Fruit fly (Drosophila melanogaster) whole organism, embryonic: ENCODE results near the gene CG3306.

Source experiments
- Bteb2 ChIP-seq: fragments of 200-800 bp; sonication (Bioruptor generic); optimal IDR thresholded peaks from 2 replicates; lab custom pipeline; 2016; ENCODE audit warnings: missing biosample characterization, missing genetic modification characterization
- CG10543 ChIP-seq: fragments of 200-800 bp; sonication (Bioruptor generic); optimal IDR thresholded peaks from 3 replicates; lab custom pipeline; 2017; ENCODE audit warnings: missing biosample characterization, mild to moderate bottlenecking, missing genetic modification characterization, moderate library complexity
- CG13123 ChIP-seq: fragments of 200-800 bp; sonication (Bioruptor generic); optimal IDR thresholded peaks from 2 replicates; lab custom pipeline; 2016; ENCODE audit warnings: missing biosample characterization, missing genetic modification characterization
- CG17612 ChIP-seq: fragments of 200-800 bp; sonication (Bioruptor generic); IDR thresholded peaks from 2 replicates; pipeline ENCODE4 v1.3.6; 2022; ENCODE audit warnings: missing biosample characterization, missing genetic modification characterization
- CG1792 ChIP-seq: fragments of 200-800 bp; sonication (Bioruptor generic); optimal IDR thresholded peaks from 2 replicates; lab custom pipeline; 2016; ENCODE audit warnings: missing biosample characterization, missing genetic modification characterization
- CG2202 ChIP-seq: fragments of 200-800 bp; sonication (Bioruptor generic); optimal IDR thresholded peaks from 2 replicates; lab custom pipeline; 2018; ENCODE audit warnings: missing biosample characterization, mild to moderate bottlenecking, missing genetic modification characterization
- CG31441 ChIP-seq: fragments of 200-800 bp; sonication (Bioruptor generic); IDR thresholded peaks from 2 replicates; pipeline ENCODE4 v1.3.6; 2022; ENCODE audit warnings: missing biosample characterization, missing genetic modification characterization
- CG3407 ChIP-seq: fragments of 200-800 bp; sonication (Bioruptor generic); optimal IDR thresholded peaks from 2 replicates; lab custom pipeline; 2018; ENCODE audit warnings: missing biosample characterization, mild to moderate bottlenecking, missing genetic modification characterization
- CG34422 ChIP-seq: fragments of 200-800 bp; sonication (Bioruptor generic); IDR thresholded peaks from 3 replicates; pipeline ENCODE4 v1.3.6; 2022; ENCODE audit warnings: missing biosample characterization, missing genetic modification characterization
- CG3726 ChIP-seq: fragments of 200-800 bp; sonication (Bioruptor generic); IDR thresholded peaks from 3 replicates; pipeline ENCODE4, ENCODE4 v1.3.6; 2022; ENCODE audit warnings: missing biosample characterization, missing genetic modification characterization
- CG5180 ChIP-seq: fragments of 200-800 bp; sonication (Bioruptor generic); optimal IDR thresholded peaks from 3 replicates; lab custom pipeline; 2017; ENCODE audit warnings: missing biosample characterization, missing genetic modification characterization, mild to moderate bottlenecking, moderate library complexity, missing genetic modification reagents
- CG6813 ChIP-seq: fragments of 200-800 bp; sonication (Bioruptor generic); optimal IDR thresholded peaks from 2 replicates; lab custom pipeline; 2017; ENCODE audit warnings: missing biosample characterization, missing genetic modification characterization, mild to moderate bottlenecking, moderate library complexity, missing genetic modification reagents
- CG7987 ChIP-seq: fragments of 200-800 bp; sonication (Bioruptor generic); optimal IDR thresholded peaks from 2 replicates; lab custom pipeline; 2018; ENCODE audit warnings: missing biosample characterization, mild to moderate bottlenecking, missing genetic modification characterization, moderate library complexity
- CG9727 ChIP-seq: fragments of 200-800 bp; sonication (Bioruptor generic); optimal IDR thresholded peaks from 3 replicates; lab custom pipeline; 2017; ENCODE audit warnings: missing biosample characterization, mild to moderate bottlenecking, missing genetic modification characterization
- E2f2 ChIP-seq: fragments of 200-800 bp; sonication (Bioruptor generic); IDR thresholded peaks from 2 replicates; pipeline ENCODE4 v1.3.6; 2022; ENCODE audit warnings: missing biosample characterization, missing genetic modification characterization
- Hmr ChIP-seq: fragments of 200-800 bp; sonication (Bioruptor generic); optimal IDR thresholded peaks from 3 replicates; lab custom pipeline; 2017; ENCODE audit warnings: mild to moderate bottlenecking, missing biosample characterization, missing genetic modification reagents, missing genetic modification characterization
- Hr78 ChIP-seq, 2 experiments: fragments of 200-800 bp in 1 of 2; fragments of >200 bp in 1 of 2; sonication (Bioruptor generic) in 1 of 2; optimal IDR thresholded peaks; 2 replicates each; lab custom pipeline; 2017 to 2019; ENCODE audit warnings: missing biosample characterization in 2 of 2, missing genetic modification characterization in 2 of 2, mild to moderate bottlenecking in 1 of 2, moderate library complexity in 1 of 2
- Hsf ChIP-seq: fragments of 200-800 bp; sonication (Bioruptor generic); optimal IDR thresholded peaks from 3 replicates; lab custom pipeline; 2016; ENCODE audit warnings: missing biosample characterization, missing genetic modification characterization
- Jarid2 ChIP-seq: fragments of 200-800 bp; sonication (Bioruptor generic); optimal IDR thresholded peaks from 3 replicates; lab custom pipeline; 2017; ENCODE audit warnings: mild to moderate bottlenecking, missing biosample characterization, missing genetic modification reagents, missing genetic modification characterization
- Med ChIP-seq: fragments of 200-800 bp; sonication (Bioruptor generic); peaks from one replicate; lab custom pipeline; 2016; ENCODE audit warnings: missing biosample characterization, missing genetic modification characterization, mild to moderate bottlenecking, inconsistent platforms, moderate library complexity
- Myb ChIP-seq: fragments of 200-800 bp; sonication (Bioruptor generic); optimal IDR thresholded peaks from 2 replicates; lab custom pipeline; 2016; ENCODE audit warnings: missing biosample characterization, missing genetic modification characterization
- Oli ChIP-seq: fragments of 200-800 bp; sonication (Bioruptor generic); optimal IDR thresholded peaks from 2 replicates; lab custom pipeline; 2018; ENCODE audit warnings: missing biosample characterization, mild to moderate bottlenecking, missing genetic modification characterization, moderate library complexity
- Pdp1 ChIP-seq, 2 experiments: fragments of 200-800 bp; sonication (Bioruptor generic); optimal IDR thresholded peaks; 3 replicates each; lab custom pipeline; 2016; ENCODE audit warnings: missing biosample characterization in 2 of 2, missing genetic modification characterization in 2 of 2, mild to moderate bottlenecking in 1 of 2, moderate library complexity in 1 of 2
- Scr ChIP-seq: fragments of 200-800 bp; sonication (Bioruptor generic); IDR thresholded peaks from 2 replicates; pipeline ENCODE4 v1.3.6; 2022; ENCODE audit warnings: missing biosample characterization, missing genetic modification characterization; ENCODE audit not compliant: partially characterized antibody
- Trl ChIP-seq, 3 experiments: fragments of >200 bp in 2 of 3; fragments of 200-800 bp in 1 of 3; sonication (Bioruptor generic) in 1 of 3; optimal IDR thresholded peaks; 2 replicates in 1 of 3; 3 replicates in 2 of 3; lab custom pipeline; 2016 to 2017; ENCODE audit warnings: missing biosample characterization in 1 of 3, missing genetic modification characterization in 1 of 3
- ara ChIP-seq: fragments of 200-800 bp; sonication (Bioruptor generic); IDR thresholded peaks from 2 replicates; pipeline ENCODE4 v1.3.6; 2022; ENCODE audit warnings: missing biosample characterization, missing genetic modification characterization
- bbx ChIP-seq: fragments of 200-800 bp; sonication (Bioruptor generic); IDR thresholded peaks from 2 replicates; pipeline ENCODE4 v1.3.6; 2022; ENCODE audit warnings: missing biosample characterization, missing genetic modification characterization; ENCODE audit not compliant: partially characterized antibody
- bowl ChIP-seq: fragments of 200-800 bp; sonication (Bioruptor generic); IDR thresholded peaks from 2 replicates; pipeline ENCODE4 v1.3.6; 2022; ENCODE audit warnings: missing biosample characterization, missing genetic modification characterization
- cad ChIP-seq: fragments of >200 bp; optimal IDR thresholded peaks from 2 replicates; lab custom pipeline; 2017; ENCODE audit warnings: missing biosample characterization, missing genetic modification characterization
- cg ChIP-seq: fragments of 200-800 bp; sonication (Bioruptor generic); optimal IDR thresholded peaks from 3 replicates; lab custom pipeline; 2019; ENCODE audit warnings: missing biosample characterization, mild to moderate bottlenecking, missing genetic modification characterization, moderate library complexity
- cwo ChIP-seq: fragments of 200-800 bp; sonication (Bioruptor generic); optimal IDR thresholded peaks from 3 replicates; lab custom pipeline; 2017; ENCODE audit warnings: missing biosample characterization, missing genetic modification characterization, mild to moderate bottlenecking, moderate library complexity, missing genetic modification reagents
- lab ChIP-seq: fragments of 200-800 bp; sonication (Bioruptor generic); optimal IDR thresholded peaks from 3 replicates; lab custom pipeline; 2017; ENCODE audit warnings: missing biosample characterization, missing genetic modification characterization, mild to moderate bottlenecking, moderate library complexity, missing genetic modification reagents
- lilli ChIP-seq: fragments of 200-800 bp; sonication (Bioruptor generic); optimal IDR thresholded peaks from 3 replicates; lab custom pipeline; 2016; ENCODE audit warnings: missing biosample characterization, missing genetic modification characterization
- lola ChIP-seq, 3 experiments: fragments of >200 bp in 2 of 3; fragments of 200-800 bp in 1 of 3; sonication (Bioruptor generic) in 1 of 3; optimal IDR thresholded peaks; 2 replicates each; lab custom pipeline; 2017 to 2019; ENCODE audit warnings: missing biosample characterization in 3 of 3, missing genetic modification characterization in 3 of 3, mild to moderate bottlenecking in 1 of 3, moderate library complexity in 1 of 3
- nau ChIP-seq: fragments of 200-800 bp; sonication (Bioruptor generic); optimal IDR thresholded peaks from 3 replicates; lab custom pipeline; 2017; ENCODE audit warnings: missing biosample characterization, mild to moderate bottlenecking, missing genetic modification characterization, missing genetic modification reagents
- pfk ChIP-seq: fragments of 200-800 bp; sonication (Bioruptor generic); optimal IDR thresholded peaks from 2 replicates; lab custom pipeline; 2018; ENCODE audit warnings: missing biosample characterization, mild to moderate bottlenecking, missing genetic modification characterization, moderate library complexity
- psq ChIP-seq: fragments of 200-800 bp; sonication (Bioruptor generic); optimal IDR thresholded peaks from 2 replicates; lab custom pipeline; 2017; ENCODE audit warnings: missing biosample characterization, missing genetic modification characterization
- row ChIP-seq: fragments of 200-800 bp; sonication (Bioruptor generic); IDR thresholded peaks from 3 replicates; pipeline ENCODE4 v1.3.6; 2022; ENCODE audit warnings: missing biosample characterization, missing genetic modification characterization
- sd ChIP-seq: fragments of 200-800 bp; sonication (Bioruptor generic); optimal IDR thresholded peaks from 3 replicates; lab custom pipeline; 2018; ENCODE audit warnings: missing biosample characterization, mild to moderate bottlenecking, missing genetic modification characterization, moderate library complexity
- sens ChIP-seq: fragments of 200-800 bp; sonication (Bioruptor generic); peaks from one replicate; lab custom pipeline; 2016; ENCODE audit warnings: missing biosample characterization, missing genetic modification characterization
- sens-2 ChIP-seq: fragments of 200-800 bp; sonication (Bioruptor generic); IDR thresholded peaks from 2 replicates; pipeline ENCODE4 v1.3.6; 2022; ENCODE audit warnings: missing biosample characterization, missing genetic modification characterization
- seq ChIP-seq: fragments of 200-800 bp; sonication (Bioruptor generic); IDR thresholded peaks from 2 replicates; pipeline ENCODE4 v1.3.6; 2022; ENCODE audit warnings: missing biosample characterization, missing genetic modification characterization
- sqz ChIP-seq: fragments of 200-800 bp; sonication (Bioruptor generic); optimal IDR thresholded peaks from 3 replicates; lab custom pipeline; 2018; ENCODE audit warnings: missing biosample characterization, mild to moderate bottlenecking, missing genetic modification characterization
- vfl ChIP-seq: fragments of 200-800 bp; sonication (Bioruptor generic); optimal IDR thresholded peaks from 2 replicates; lab custom pipeline; 2016; ENCODE audit warnings: missing biosample characterization, missing genetic modification characterization
- z ChIP-seq: fragments of 200-800 bp; sonication (Bioruptor generic); IDR thresholded peaks from 3 replicates; pipeline ENCODE4 v1.3.6; 2022; ENCODE audit warnings: missing biosample characterization, missing genetic modification characterization

Gene CG3306

dm6 chr3L:9614589-9615442 is 13.5 kb downstream of the CG3306 start, which contains the start of gene LanB2 (continued):
- TF ChIP-seq bowl (GFP tag; lab: Robert Waterston, UW) (no peak), Trl (optimal IDR thresholded peaks at IDR 0.05; lab: Kevin White, UChicago) (peak; percentile 63 to 71), Trl (GFP tag; optimal IDR thresholded peaks at IDR 0.05; lab: Kevin White, UChicago) (no peak), Bteb2 (GFP tag; lab: Kevin White, UChicago) (no peak), sqz (GFP tag; lab: Kevin White, UChicago) (peak; percentile 23), pfk (GFP tag; lab: Kevin White, UChicago) (no peak), Hmr (GFP tag; lab: Kevin White, UChicago) (peak; percentile 39), ara (GFP tag; lab: Robert Waterston, UW) (0 out of 2 replicates have a peak, but pooled peaks have one; percentile 29), Scr (GFP tag; lab: Robert Waterston, UW) (0 out of 2 replicates have a peak, but pooled peaks have one; percentile 20), CG1792 (GFP tag; lab: Kevin White, UChicago) (no peak), sd (tag; lab: Kevin White, UChicago) (peak; percentile 45), row (GFP tag; lab: Robert Waterston, UW) (no peak), CG17612 (GFP tag; lab: Robert Waterston, UW) (no peak), CG2202 (tag; lab: Kevin White, UChicago) (no peak), CG5180 (no peak), CG6813 (GFP tag; lab: Kevin White, UChicago) (peak; percentile 43)

dm6 chr3L:9615443-9616141 is 14.3 kb downstream of the CG3306 start:
- TF ChIP-seq CG3726 (GFP tag; lab: Robert Waterston, UW) (no peak), Hsf (GFP tag; lab: Kevin White, UChicago) (no peak), lab (GFP tag; lab: Kevin White, UChicago) (no peak), vfl (GFP tag; lab: Kevin White, UChicago) (no peak), sens (GFP tag; lab: Kevin White, UChicago) (peak; percentile 62), cwo (peak; percentile 11), z (GFP tag; lab: Robert Waterston, UW) (peak; percentile 95), seq (GFP tag; lab: Robert Waterston, UW) (no peak), lilli (no peak), Jarid2 (no peak), lola (GFP tag; optimal IDR thresholded peaks at IDR 0.05; lab: Kevin White, UChicago) (no peak), sens-2 (GFP tag; lab: Robert Waterston, UW) (0 out of 2 replicates have a peak, but pooled peaks have one; percentile 10), Pdp1 (GFP tag; optimal IDR thresholded peaks at IDR 0.05; lab: Kevin White, UChicago) (peak in 1 of 2 experiments; percentile 83), Oli (tag; lab: Kevin White, UChicago) (no peak), CG13123 (GFP tag; lab: Kevin White, UChicago) (no peak), CG3407 (GFP tag; lab: Kevin White, UChicago) (no peak), Hr78 (GFP tag; optimal IDR thresholded peaks at IDR 0.05; lab: Kevin White, UChicago) (peak in 1 of 2 experiments; percentile 77), CG9727 (GFP tag; lab: Kevin White, UChicago) (peak; percentile 38), CG34422 (GFP tag; lab: Robert Waterston, UW) (peak; percentile 31; the same call in 1 of the 3 replicates), bbx (GFP tag; lab: Robert Waterston, UW) (0 out of 2 replicates have a peak, but pooled peaks have one; percentile 13), nau (GFP tag; lab: Kevin White, UChicago) (no peak), CG31441 (GFP tag; lab: Robert Waterston, UW) (no peak), CG7987 (GFP tag; lab: Kevin White, UChicago) (no peak), CG10543 (peak; percentile 39), E2f2 (GFP tag; lab: Robert Waterston, UW) (0 out of 2 replicates have a peak, but pooled peaks have one; percentile 12), psq (GFP tag; lab: Kevin White, UChicago) (peak; percentile 48), cg (peak; percentile 75), Med (GFP tag; lab: Kevin White, UChicago) (peak; percentile 61), Myb (no peak), cad (GFP tag; lab: Kevin White, UChicago) (peak; percentile 20)
